Worm (Caenorhabditis elegans) whole organism, L1 larva: ENCODE measurements around the gene F41C6.6.
"Not testable (repeated sequence)": the region's sequence is repeated elsewhere in the genome, so short reads cannot be mapped to it uniquely, and the experiment has no call there.

ENCODE experiments used
- C04F5.9 ChIP-seq: sonication (generic microtip); optimal IDR thresholded peaks from 2 replicates; lab custom pipeline; 2016; ENCODE audit warnings: missing genetic modification characterization, missing compliant biosample characterization
- F16B12.6 ChIP-seq: fragments of 150-350 bp; optimal IDR thresholded peaks from 2 replicates; lab custom pipeline; 2014; ENCODE audit warnings: missing biosample characterization, missing genetic modification characterization
- Y116A8C.19 ChIP-seq: sonication (generic microtip); optimal IDR thresholded peaks from 2 replicates; lab custom pipeline; 2016; ENCODE audit warnings: missing compliant biosample characterization, missing genetic modification characterization, borderline replicate concordance
- ama-1 ChIP-seq: fragments of 150-350 bp; optimal IDR thresholded peaks from 2 replicates; lab custom pipeline; 2014
- blmp-1 ChIP-seq: fragments of 150-350 bp; optimal IDR thresholded peaks from 2 replicates; lab custom pipeline; 2014; ENCODE audit warnings: missing biosample characterization, missing genetic modification characterization
- ceh-63 ChIP-seq: fragments of 200-800 bp; sonication (Bioruptor generic); optimal IDR thresholded peaks from 2 replicates; lab custom pipeline; 2018; ENCODE audit warnings: mild to moderate bottlenecking, missing genetic modification characterization, missing compliant biosample characterization
- ces-1 ChIP-seq: fragments of 150-350 bp; optimal IDR thresholded peaks from 2 replicates; lab custom pipeline; 2014; ENCODE audit warnings: missing biosample characterization, missing genetic modification reagents, missing genetic modification characterization
- efl-1 ChIP-seq, 4 experiments: fragments of 150-350 bp; optimal IDR thresholded peaks in 3 of 4; peaks in 1 of 4; 1 replicate in 1 of 4; 2 replicates in 3 of 4; lab custom pipeline; 2014; ENCODE audit warnings: missing biosample characterization in 2 of 4, missing genetic modification characterization in 2 of 4, missing genetic modification reagents in 2 of 4
- egl-27 ChIP-seq, 2 experiments: fragments of 150-350 bp in 1 of 2; sonication (generic microtip); optimal IDR thresholded peaks; 3 replicates each; lab custom pipeline; 2017 to 2018; ENCODE audit warnings: missing biosample characterization in 2 of 2, missing genetic modification characterization in 2 of 2, missing genetic modification reagents in 2 of 2
- elt-2 ChIP-seq: sonication (generic microtip); optimal IDR thresholded peaks from 2 replicates; lab custom pipeline; 2016; ENCODE audit warnings: missing genetic modification characterization, mild to moderate bottlenecking, inconsistent platforms, missing compliant biosample characterization, missing genetic modification reagents
- elt-3 ChIP-seq, 6 experiments: fragments of 150-350 bp in 1 of 6; sonication (generic microtip); optimal IDR thresholded peaks; 2 replicates each; lab custom pipeline; 2017 to 2018; ENCODE audit warnings: missing biosample characterization in 6 of 6, missing genetic modification characterization in 6 of 6, inconsistent platforms in 1 of 6
- fos-1 ChIP-seq: fragments of 150-350 bp; optimal IDR thresholded peaks from 2 replicates; lab custom pipeline; 2014; ENCODE audit warnings: missing biosample characterization, missing genetic modification characterization
- grh-1 ChIP-seq: fragments of 200-800 bp; sonication (Bioruptor generic); IDR thresholded peaks from 2 replicates; pipeline ENCODE4 v1.3.6; 2022; ENCODE audit warnings: missing genetic modification reagents, missing genetic modification characterization, missing compliant biosample characterization
- isw-1 ChIP-seq: fragments of 200-800 bp; sonication (Bioruptor generic); IDR thresholded peaks from 2 replicates; pipeline ENCODE4 v1.3.6; 2022; ENCODE audit warnings: missing genetic modification characterization, missing compliant biosample characterization
- jun-1 ChIP-seq: fragments of 150-350 bp; optimal IDR thresholded peaks from 2 replicates; lab custom pipeline; 2014; ENCODE audit warnings: missing biosample characterization, missing genetic modification reagents, missing genetic modification characterization
- lin-13 ChIP-seq: fragments of 150-350 bp; optimal IDR thresholded peaks from 2 replicates; lab custom pipeline; 2014; ENCODE audit warnings: missing biosample characterization, missing genetic modification reagents, missing genetic modification characterization
- lin-14 ChIP-seq: fragments of 200-800 bp; sonication (Bioruptor generic); optimal IDR thresholded peaks from 2 replicates; lab custom pipeline; 2018; ENCODE audit warnings: mild to moderate bottlenecking, missing genetic modification characterization, moderate library complexity, missing compliant biosample characterization
- lin-35 ChIP-seq, 2 experiments: fragments of 150-350 bp; optimal IDR thresholded peaks; 2 replicates each; lab custom pipeline; 2014; ENCODE audit warnings: missing biosample characterization in 2 of 2, missing genetic modification characterization in 2 of 2, missing genetic modification reagents in 2 of 2
- lin-39 ChIP-seq: fragments of 150-350 bp; optimal IDR thresholded peaks from 2 replicates; lab custom pipeline; 2014; ENCODE audit warnings: missing biosample characterization, missing genetic modification reagents, missing genetic modification characterization
- lir-3 ChIP-seq: sonication (generic microtip); optimal IDR thresholded peaks from 2 replicates; lab custom pipeline; 2016; ENCODE audit warnings: mild to moderate bottlenecking, missing genetic modification characterization, moderate library complexity, missing compliant biosample characterization; ENCODE audit not compliant: poor library complexity
- lsy-2 ChIP-seq, 2 experiments: fragments of 150-350 bp; optimal IDR thresholded peaks; 2 replicates each; lab custom pipeline; 2014; ENCODE audit warnings: missing biosample characterization in 2 of 2, missing genetic modification characterization in 2 of 2
- mab-9 ChIP-seq: fragments of 200-800 bp; sonication (Bioruptor generic); IDR thresholded peaks from 2 replicates; pipeline ENCODE4 v1.3.6; 2022; ENCODE audit warnings: missing genetic modification reagents, missing genetic modification characterization, missing compliant biosample characterization
- nhr-11 ChIP-seq: fragments of 150-350 bp; optimal IDR thresholded peaks from 2 replicates; lab custom pipeline; 2014; ENCODE audit warnings: missing biosample characterization, missing genetic modification characterization
- nhr-47 ChIP-seq: sonication (generic microtip); optimal IDR thresholded peaks from 2 replicates; lab custom pipeline; 2016; ENCODE audit warnings: mild to moderate bottlenecking, missing genetic modification characterization, moderate library complexity, missing compliant biosample characterization
- nhr-71 ChIP-seq: sonication (generic microtip); optimal IDR thresholded peaks from 2 replicates; lab custom pipeline; 2016; ENCODE audit warnings: mild to moderate bottlenecking, missing genetic modification characterization, moderate library complexity, missing compliant biosample characterization
- nhr-76 ChIP-seq: sonication (generic microtip); optimal IDR thresholded peaks from 2 replicates; lab custom pipeline; 2017; ENCODE audit warnings: missing biosample characterization, missing genetic modification characterization
- nhr-77 ChIP-seq: fragments of 150-350 bp; optimal IDR thresholded peaks from 2 replicates; lab custom pipeline; 2014; ENCODE audit warnings: missing biosample characterization, missing genetic modification characterization
- nhr-84 ChIP-seq: sonication (generic microtip); optimal IDR thresholded peaks from 2 replicates; lab custom pipeline; 2017; ENCODE audit warnings: missing biosample characterization, missing genetic modification characterization
- nhr-85 ChIP-seq: sonication (generic microtip); peaks from one replicate; lab custom pipeline; 2016; ENCODE audit warnings: missing genetic modification characterization, inconsistent platforms, missing compliant biosample characterization
- nhr-90 ChIP-seq: sonication (generic microtip); optimal IDR thresholded peaks from 2 replicates; lab custom pipeline; 2016; ENCODE audit warnings: mild to moderate bottlenecking, missing genetic modification characterization, missing compliant biosample characterization; ENCODE audit not compliant: poor library complexity
- rnt-1 ChIP-seq: sonication (generic microtip); optimal IDR thresholded peaks from 2 replicates; lab custom pipeline; 2016; ENCODE audit warnings: mild to moderate bottlenecking, missing genetic modification characterization, moderate library complexity, missing compliant biosample characterization
- snpc-4 ChIP-seq: fragments of 150-350 bp; optimal IDR thresholded peaks from 2 replicates; lab custom pipeline; 2014; ENCODE audit warnings: missing biosample characterization, missing genetic modification characterization
- sup-37 ChIP-seq: fragments of 200-800 bp; sonication (Bioruptor generic); optimal IDR thresholded peaks from 2 replicates; lab custom pipeline; 2018; ENCODE audit warnings: mild to moderate bottlenecking, missing genetic modification characterization, missing compliant biosample characterization
- swsn-7 ChIP-seq: sonication (generic microtip); optimal IDR thresholded peaks from 2 replicates; lab custom pipeline; 2016; ENCODE audit warnings: missing genetic modification characterization, missing compliant biosample characterization
- tlp-1 ChIP-seq: fragments of 150-350 bp; optimal IDR thresholded peaks from 2 replicates; lab custom pipeline; 2014; ENCODE audit warnings: missing biosample characterization, missing genetic modification characterization
- unc-30 ChIP-seq: sonication (generic microtip); optimal IDR thresholded peaks from 2 replicates; lab custom pipeline; 2017; ENCODE audit warnings: missing biosample characterization, missing genetic modification characterization
- unc-62 ChIP-seq: fragments of 150-350 bp; optimal IDR thresholded peaks from 2 replicates; lab custom pipeline; 2014; ENCODE audit warnings: missing biosample characterization, missing genetic modification reagents, missing genetic modification characterization
- unc-98 ChIP-seq: fragments of 200-800 bp; sonication (Bioruptor generic); IDR thresholded peaks from 2 replicates; pipeline ENCODE4 v1.3.6; 2022; ENCODE audit warnings: missing genetic modification characterization, missing compliant biosample characterization
- vab-15 ChIP-seq: sonication (generic microtip); optimal IDR thresholded peaks from 2 replicates; lab custom pipeline; 2017; ENCODE audit warnings: missing genotype, mild to moderate bottlenecking, missing genetic modification characterization, missing compliant biosample characterization
- ztf-4 ChIP-seq: fragments of 150-350 bp; optimal IDR thresholded peaks from 2 replicates; lab custom pipeline; 2014; ENCODE audit warnings: missing biosample characterization, missing genetic modification characterization

The F41C6.6 gene

ce11 chrX:6884439-6884838, 2.7 kb upstream of the F41C6.6 start:
- TF ChIP-seq blmp-1, result no peak
- TF ChIP-seq lir-3 (tag; lab: Kevin White, UChicago), result no peak
- TF ChIP-seq tlp-1 (tag; lab: Kevin White, UChicago), result no peak
- no peak for TF ChIP-seq swsn-7 (tag; lab: Kevin White, UChicago)
- no peak for TF ChIP-seq unc-98 (GFP tag; lab: Robert Waterston, UW)
- no peak for TF ChIP-seq lin-39
- no peak for TF ChIP-seq nhr-47 (tag; lab: Kevin White, UChicago)
- TF ChIP-seq grh-1, result no peak
- TF ChIP-seq jun-1, result no peak
- no peak for TF ChIP-seq lin-35 (GFP tag; optimal IDR thresholded peaks at IDR 0.05; lab: Kevin White, UChicago)
- no peak for TF ChIP-seq fos-1 (tag; lab: Kevin White, UChicago)
- TF ChIP-seq, all 84 proteins: peak for 0

- TF ChIP-seq rnt-1 (tag; lab: Kevin White, UChicago) (no peak), efl-1 (optimal IDR thresholded peaks at IDR 0.05; lab: Kevin White, UChicago) (no peak), efl-1 (GFP tag; optimal IDR thresholded peaks at IDR 0.05 in 1 of 2; lab: Kevin White, UChicago) (peak in 1 of 2 experiments; percentile 46)
Measured at ce11 chrX:6877436-6877835, 4.3 kb downstream of the F41C6.6 start, which contains the start of gene col-173. Gene col-173, minus strand, starts transcription at chrX:6877536.

ce11 chrX:6875273-6875672, 6.4 kb downstream of the F41C6.6 start:
- TF ChIP-seq lin-13 (no peak), tlp-1 (tag; lab: Kevin White, UChicago) (no peak)

ce11 chrX:6874723-6875122, 7.0 kb downstream of the F41C6.6 start, which contains the start of gene F41C6.4:
Gene F41C6.4, minus strand, starts transcription at chrX:6874823.
- TF ChIP-seq nhr-76 (tag; lab: Kevin White, UChicago) (no peak), fos-1 (tag; lab: Kevin White, UChicago) (no peak), C04F5.9 (tag; lab: Kevin White, UChicago) (no peak), vab-15 (no peak), nhr-90 (tag; lab: Kevin White, UChicago) (no peak), nhr-11 (tag; lab: Kevin White, UChicago) (no peak), F16B12.6 (tag; lab: Kevin White, UChicago) (no peak), lin-14 (GFP tag; lab: Kevin White, UChicago) (no peak), swsn-7 (tag; lab: Kevin White, UChicago) (no peak), isw-1 (GFP tag; lab: Robert Waterston, UW) (no peak), nhr-85 (tag; lab: Kevin White, UChicago) (no peak), lsy-2 (tag; optimal IDR thresholded peaks at IDR 0.05; lab: Kevin White, UChicago) (no peak), unc-62 (GFP tag; lab: Kevin White, UChicago) (no peak), unc-30 (tag; lab: Kevin White, UChicago) (no peak), lin-13 (no peak), nhr-77 (tag; lab: Kevin White, UChicago) (no peak), ceh-63 (GFP tag; lab: Kevin White, UChicago) (no peak)

- TF ChIP-seq sup-37 (GFP tag; lab: Kevin White, UChicago); nhr-85 (tag; lab: Kevin White, UChicago); nhr-11 (tag; lab: Kevin White, UChicago): not testable (repeated sequence)
Measured at ce11 chrX:6868669-6869068, 13.0 kb downstream of the F41C6.6 start, which contains the start of gene C53B7.6. Gene C53B7.6, minus strand, starts transcription at chrX:6868769.

- TF ChIP-seq elt-2 (peak; percentile 49), nhr-90 (tag; lab: Kevin White, UChicago) (peak; percentile 66), nhr-47 (tag; lab: Kevin White, UChicago) (peak; percentile 47), nhr-84 (no peak), grh-1 (peak; percentile 54; the same call in 1 of the 2 replicates), ama-1 (lab: Kevin White, UChicago) (no peak), Y116A8C.19 (tag; lab: Kevin White, UChicago) (no peak), elt-3 (tag; optimal IDR thresholded peaks at IDR 0.05; lab: Kevin White, UChicago) (peak in 3 of 6 experiments; percentile 25 to 46 (median 28)), rnt-1 (tag; lab: Kevin White, UChicago) (peak; percentile 78), nhr-77 (tag; lab: Kevin White, UChicago) (peak; percentile 7), ces-1 (no peak), lin-39 (no peak), snpc-4 (tag; lab: Kevin White, UChicago) (no peak), ztf-4 (tag; lab: Kevin White, UChicago) (no peak), egl-27 (tag; optimal IDR thresholded peaks at IDR 0.05; lab: Kevin White, UChicago) (no peak), nhr-71 (tag; lab: Kevin White, UChicago) (peak; percentile 58), C04F5.9 (tag; lab: Kevin White, UChicago) (no peak), swsn-7 (tag; lab: Kevin White, UChicago) (peak; percentile 31), mab-9 (GFP tag; lab: Robert Waterston, UW) (no peak), efl-1 (optimal IDR thresholded peaks at IDR 0.05; lab: Kevin White, UChicago) (peak in 1 of 2 experiments; percentile 14), efl-1 (GFP tag; optimal IDR thresholded peaks at IDR 0.05 in 1 of 2; lab: Kevin White, UChicago) (no peak)
Measured at ce11 chrX:6867707-6868106, 14.0 kb downstream of the F41C6.6 start.
